Fruit fly (Drosophila melanogaster) whole organism, wandering third instar larva: ENCODE measurements around the gene Dif.

Experiments used
- Dfd ChIP-seq: fragments of >200 bp; optimal IDR thresholded peaks from 2 replicates; lab custom pipeline; 2017; ENCODE audit warnings: missing biosample characterization, missing genetic modification characterization
- Hnf4 ChIP-seq: fragments of 200-800 bp; sonication (Bioruptor generic); optimal IDR thresholded peaks from 2 replicates; lab custom pipeline; 2016; ENCODE audit warnings: missing biosample characterization, mild to moderate bottlenecking, missing genetic modification characterization
- Myc ChIP-seq: fragments of >200 bp; optimal IDR thresholded peaks from 2 replicates; lab custom pipeline; 2017
- OdsH ChIP-seq: fragments of 200-800 bp; sonication (Bioruptor generic); optimal IDR thresholded peaks from 2 replicates; lab custom pipeline; 2016; ENCODE audit warnings: missing biosample characterization, mild to moderate bottlenecking, missing genetic modification characterization
- Rel ChIP-seq, 2 experiments: fragments of 200-800 bp; sonication (Bioruptor generic) in 1 of 2; optimal IDR thresholded peaks; 2 replicates in 1 of 2; 3 replicates in 1 of 2; lab custom pipeline; 2016 to 2019; ENCODE audit warnings: mild to moderate bottlenecking in 2 of 2, missing biosample characterization in 2 of 2, missing genetic modification characterization in 2 of 2, moderate library complexity in 1 of 2
- Sp1 ChIP-seq: fragments of 200-800 bp; sonication (Bioruptor generic); optimal IDR thresholded peaks from 3 replicates; lab custom pipeline; 2019; ENCODE audit warnings: missing biosample characterization, mild to moderate bottlenecking, missing genetic modification characterization, moderate library complexity
- lola ChIP-seq: fragments of >200 bp; optimal IDR thresholded peaks from 2 replicates; lab custom pipeline; 2017; ENCODE audit warnings: missing biosample characterization, missing genetic modification characterization
- sage ChIP-seq: fragments of 200-800 bp; sonication (Bioruptor generic); optimal IDR thresholded peaks from 2 replicates; lab custom pipeline; 2016; ENCODE audit warnings: missing biosample characterization, mild to moderate bottlenecking, missing genetic modification characterization
- sv ChIP-seq: fragments of 200-800 bp; sonication (Bioruptor generic); optimal IDR thresholded peaks from 3 replicates; lab custom pipeline; 2016; ENCODE audit warnings: missing biosample characterization, missing genetic modification characterization
- usp ChIP-seq: fragments of >200 bp; optimal IDR thresholded peaks from 2 replicates; lab custom pipeline; 2017; ENCODE audit warnings: missing biosample characterization, missing genetic modification characterization

dm6 chr2L:17397372-17397771 is 35.6 kb downstream of the Dif start:
- TF ChIP-seq usp (GFP tag; lab: Kevin White, UChicago) (no peak), sv (GFP tag; lab: Kevin White, UChicago) (no peak), Dfd (no peak), sage (GFP tag; lab: Kevin White, UChicago) (no peak), Sp1 (GFP tag; lab: Kevin White, UChicago) (no peak), Myc (lab: Kevin White, UChicago) (no peak), Hnf4 (GFP tag; lab: Kevin White, UChicago) (no peak), OdsH (no peak), lola (GFP tag; lab: Kevin White, UChicago) (no peak), Rel (GFP tag; optimal IDR thresholded peaks at IDR 0.05; lab: Kevin White, UChicago) (no peak), Rel (tag; optimal IDR thresholded peaks at IDR 0.05; lab: Kevin White, UChicago) (no peak)
